Fruit fly (Drosophila melanogaster): Measurements from ENCODE around the gene Drgx.

- no peak for TF ChIP-seq Ets98B (GFP tag; IDR thresholded peaks at IDR 0.05)
- TF ChIP-seq CG8301 (tag; optimal IDR thresholded peaks at IDR 0.05), result no peak
- no peak for TF ChIP-seq fd96Ca (GFP tag; IDR thresholded peaks at IDR 0.05)
- no peak for TF ChIP-seq CG13204 (GFP tag; optimal IDR thresholded peaks at IDR 0.05)
- no peak for TF ChIP-seq CG17806 (tag; optimal IDR thresholded peaks at IDR 0.05)
- TF ChIP-seq CG34367 (tag; optimal IDR thresholded peaks at IDR 0.05), result no peak
- no peak for TF ChIP-seq Pif1A (GFP tag; optimal IDR thresholded peaks at IDR 0.05)
- no peak for TF ChIP-seq Snoo (tag; optimal IDR thresholded peaks at IDR 0.05)
- no peak for TF ChIP-seq EcR (GFP tag; optimal IDR thresholded peaks at IDR 0.05)
- TF ChIP-seq CG15710 (tag; optimal IDR thresholded peaks at IDR 0.05), result no peak
- TF ChIP-seq gl (tag; optimal IDR thresholded peaks at IDR 0.05), result no peak
- no peak for TF ChIP-seq CG32121 (GFP tag; IDR thresholded peaks at IDR 0.05)
- TF ChIP-seq rn (GFP tag; IDR thresholded peaks at IDR 0.05), result no peak
- TF ChIP-seq CG12605 (GFP tag; IDR thresholded peaks at IDR 0.05), result no peak
Observed at dm6 chr2L:3685139-3685851, 22.8 kb downstream of the Drgx start.

Measured in whole organism, pupa.